Fruit fly (Drosophila melanogaster): Measurements from ENCODE around the gene CG32440.

CG32440 gene

dm6 chr3L:21402552-21402951 is 42.6 kb downstream of the CG32440 start:
- TF ChIP-seq Ets98B (GFP tag; IDR thresholded peaks at IDR 0.05): no peak

- TF ChIP-seq CG32121 (GFP tag; IDR thresholded peaks at IDR 0.05): no peak
- no peak for TF ChIP-seq CG15710 (tag; optimal IDR thresholded peaks at IDR 0.05)
- TF ChIP-seq CG8159 (tag; optimal IDR thresholded peaks at IDR 0.05): no peak
- no peak for TF ChIP-seq CG14655 (GFP tag; optimal IDR thresholded peaks at IDR 0.05)
- TF ChIP-seq CG8301 (tag; optimal IDR thresholded peaks at IDR 0.05): no peak
- TF ChIP-seq fd96Ca (GFP tag; IDR thresholded peaks at IDR 0.05): no peak
- TF ChIP-seq CG17806 (tag; optimal IDR thresholded peaks at IDR 0.05): no peak
Measured at dm6 chr3L:21406638-21407037, 46.7 kb downstream of the CG32440 start, which contains the start of gene sa. Gene sa, minus strand, starts transcription at chr3L:21406738.
